Worm (Caenorhabditis elegans): Measurements from ENCODE around the gene cki-1.

The cki-1 gene

DNA sequence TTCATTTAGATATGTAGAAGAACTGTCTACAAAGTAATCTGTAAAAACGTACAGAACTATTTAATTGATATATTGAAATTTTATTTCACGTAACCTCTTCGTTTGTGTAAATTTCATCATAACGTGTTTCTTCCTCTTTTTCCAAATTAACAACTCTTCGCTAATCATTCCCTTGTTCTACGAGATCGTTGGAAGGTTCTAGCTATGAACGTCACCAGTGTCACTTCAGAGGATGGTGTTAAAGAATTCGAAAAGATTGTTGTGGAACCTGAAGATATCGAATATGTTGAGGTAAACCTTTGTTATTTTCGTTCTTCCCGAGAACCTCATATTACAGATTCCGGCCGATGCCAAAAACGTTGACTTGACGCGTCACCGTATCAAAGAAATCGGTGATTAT, 38.6 kb upstream of the cki-1 start, which contains the start of gene C06A8.6:
TSS of gene C06A8.6 (plus strand) at position 89 of the 400 bp plus-strand sequence.
- no peak for TF ChIP-seq tbx-37 (GFP tag; conservative IDR thresholded peaks at IDR 0.05)
- TF ChIP-seq ama-1 (optimal IDR thresholded peaks at IDR 0.05) = no peak

- TF ChIP-seq tbx-37 (GFP tag; conservative IDR thresholded peaks at IDR 0.05) (no peak), hmg-4 (GFP tag; optimal IDR thresholded peaks at IDR 0.05) (no peak), flt-1 (GFP tag; IDR thresholded peaks at IDR 0.05) (no peak), B0310.2 (tag; optimal IDR thresholded peaks at IDR 0.05) (no peak), F13C5.2 (tag; optimal IDR thresholded peaks at IDR 0.05) (no peak), hnd-1 (tag; optimal IDR thresholded peaks at IDR 0.05) (no peak), ceh-13 (GFP tag; optimal IDR thresholded peaks at IDR 0.05) (no peak), hmbx-1 (tag; optimal IDR thresholded peaks at IDR 0.05) (no peak), scrt-1 (GFP tag; IDR thresholded peaks at IDR 0.05) (no peak), aly-1 (tag; optimal IDR thresholded peaks at IDR 0.05) (no peak), tbx-11 (GFP tag; IDR thresholded peaks at IDR 0.05) (no peak), ets-7 (tag; optimal IDR thresholded peaks at IDR 0.05) (no peak), ama-1 (optimal IDR thresholded peaks at IDR 0.05) (no peak), sea-1 (GFP tag; conservative IDR thresholded peaks at IDR 0.05) (no peak), tra-4 (tag; optimal IDR thresholded peaks at IDR 0.05) (no peak), pes-1 (GFP tag; IDR thresholded peaks at IDR 0.05) (no peak), ceh-36 (tag; optimal IDR thresholded peaks at IDR 0.05) (no peak)
These were observed 37.5 kb upstream of the cki-1 start for ce11 chrII:7773427-7773993.

- TF ChIP-seq tra-4 (tag; optimal IDR thresholded peaks at IDR 0.05) (no peak), F13C5.2 (tag; optimal IDR thresholded peaks at IDR 0.05) (no peak), tbx-37 (GFP tag; conservative IDR thresholded peaks at IDR 0.05) (no peak), scrt-1 (GFP tag; IDR thresholded peaks at IDR 0.05) (no peak), pes-1 (GFP tag; IDR thresholded peaks at IDR 0.05) (no peak), ets-7 (tag; optimal IDR thresholded peaks at IDR 0.05) (no peak), ceh-36 (tag; optimal IDR thresholded peaks at IDR 0.05) (no peak), sea-1 (GFP tag; conservative IDR thresholded peaks at IDR 0.05) (no peak), hmbx-1 (tag; optimal IDR thresholded peaks at IDR 0.05) (no peak), aly-1 (tag; optimal IDR thresholded peaks at IDR 0.05) (no peak), ceh-13 (GFP tag; optimal IDR thresholded peaks at IDR 0.05) (no peak), flt-1 (GFP tag; IDR thresholded peaks at IDR 0.05) (no peak), hnd-1 (tag; optimal IDR thresholded peaks at IDR 0.05) (no peak), B0310.2 (tag; optimal IDR thresholded peaks at IDR 0.05) (no peak), hmg-4 (GFP tag; optimal IDR thresholded peaks at IDR 0.05) (no peak), ama-1 (optimal IDR thresholded peaks at IDR 0.05) (no peak), tbx-11 (GFP tag; IDR thresholded peaks at IDR 0.05) (no peak)
These were observed 34.8 kb upstream of the cki-1 start for ce11 chrII:7776232-7776631.

DNA sequence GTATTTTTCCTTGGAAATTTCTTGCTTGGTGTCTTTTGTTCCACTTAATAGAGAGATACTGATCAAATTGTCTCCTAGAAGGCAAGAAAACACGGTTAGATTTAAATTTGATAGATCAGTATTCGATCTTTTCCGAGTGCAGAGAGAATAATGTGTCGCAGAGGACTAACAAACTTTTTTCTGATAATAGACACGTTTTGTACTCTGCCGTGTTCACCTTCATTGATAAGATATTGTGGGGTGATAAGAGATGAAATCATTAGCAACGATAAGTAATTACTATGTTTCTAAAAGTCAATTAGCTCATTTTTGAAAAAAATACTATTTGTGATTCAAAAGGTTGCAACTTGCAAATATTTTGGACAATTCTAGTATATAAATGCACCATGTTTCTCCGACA, 34.3 kb upstream of the cki-1 start:
- TF ChIP-seq ceh-13 (GFP tag; optimal IDR thresholded peaks at IDR 0.05) (no peak), B0310.2 (tag; optimal IDR thresholded peaks at IDR 0.05) (no peak), hmg-4 (GFP tag; optimal IDR thresholded peaks at IDR 0.05) (no peak), hmbx-1 (tag; optimal IDR thresholded peaks at IDR 0.05) (no peak), F13C5.2 (tag; optimal IDR thresholded peaks at IDR 0.05) (no peak), ets-7 (tag; optimal IDR thresholded peaks at IDR 0.05) (no peak), scrt-1 (GFP tag; IDR thresholded peaks at IDR 0.05) (no peak)

- TF ChIP-seq tra-4 (tag; optimal IDR thresholded peaks at IDR 0.05) = no peak
- TF ChIP-seq B0310.2 (tag; optimal IDR thresholded peaks at IDR 0.05) = no peak
- no peak for TF ChIP-seq hmg-4 (GFP tag; optimal IDR thresholded peaks at IDR 0.05)
- no peak for TF ChIP-seq tbx-11 (GFP tag; IDR thresholded peaks at IDR 0.05)
- TF ChIP-seq hnd-1 (tag; optimal IDR thresholded peaks at IDR 0.05) = no peak
- TF ChIP-seq scrt-1 (GFP tag; IDR thresholded peaks at IDR 0.05) = no peak
- TF ChIP-seq F13C5.2 (tag; optimal IDR thresholded peaks at IDR 0.05) = no peak
- TF ChIP-seq hmbx-1 (tag; optimal IDR thresholded peaks at IDR 0.05) = no peak
- TF ChIP-seq ama-1 (optimal IDR thresholded peaks at IDR 0.05) = no peak
These were observed 33.6 kb upstream of the cki-1 start, which contains the start of gene mthf-1 for ce11 chrII:7777320-7777978. Gene mthf-1 (minus strand): TSS chrII:7777823.

DNA sequence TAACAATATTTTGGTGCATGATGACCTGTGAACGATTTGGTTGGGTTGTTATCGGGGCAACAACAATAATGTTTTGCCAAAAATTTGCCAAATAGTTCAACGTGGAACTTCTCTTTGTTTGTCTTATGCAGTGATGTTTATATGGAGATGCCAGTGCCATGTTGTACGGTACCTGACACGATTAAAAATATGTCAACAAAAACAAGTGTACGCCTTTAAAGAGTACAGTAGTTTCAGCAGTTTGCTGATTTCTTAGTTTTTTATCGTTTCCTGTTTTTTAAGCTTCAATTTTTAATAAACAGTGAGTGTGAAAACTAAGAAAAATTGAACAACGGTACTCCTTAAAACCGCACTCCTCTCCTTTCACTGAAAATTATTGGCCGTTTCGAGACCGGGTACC, 32.8 kb upstream of the cki-1 start:
- no peak for TF ChIP-seq B0310.2 (tag; optimal IDR thresholded peaks at IDR 0.05)
- no peak for TF ChIP-seq hmg-4 (GFP tag; optimal IDR thresholded peaks at IDR 0.05)

DNA sequence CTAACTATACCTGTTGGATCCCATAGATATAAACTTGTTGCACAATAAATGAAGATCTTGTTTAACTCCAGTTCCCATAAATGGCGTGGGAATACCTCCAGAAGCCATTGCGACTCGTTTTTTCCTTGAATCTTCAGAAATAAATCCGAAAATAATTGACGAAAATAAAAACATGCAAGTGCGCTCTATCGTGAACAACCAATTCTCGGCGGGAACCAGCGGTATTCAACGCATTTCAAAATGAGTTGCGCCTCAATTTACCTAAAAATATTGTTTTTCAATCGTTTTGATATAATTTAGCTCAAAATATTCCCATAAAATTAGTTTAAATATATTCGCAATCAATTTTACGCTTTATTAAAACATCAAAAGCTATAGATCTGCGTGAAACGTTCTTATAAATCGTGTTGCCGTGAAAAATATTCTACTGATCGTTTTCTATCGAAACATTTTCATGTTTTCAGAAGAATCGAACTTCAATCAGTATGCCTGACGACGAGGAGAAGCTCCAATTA, 29.9 kb upstream of the cki-1 start, which contains the start of the genes snpc-1.1 and spdl-1:
TSS of gene snpc-1.1 (minus strand) at position 200 of the 515 bp plus-strand sequence.
TSS of gene spdl-1 (plus strand) at position 465 of the 515 bp plus-strand sequence.
- TF ChIP-seq ceh-13 (GFP tag; optimal IDR thresholded peaks at IDR 0.05) (no peak), ceh-36 (tag; optimal IDR thresholded peaks at IDR 0.05) (no peak), pes-1 (GFP tag; IDR thresholded peaks at IDR 0.05) (no peak), F13C5.2 (tag; optimal IDR thresholded peaks at IDR 0.05) (no peak), hnd-1 (tag; optimal IDR thresholded peaks at IDR 0.05) (no peak), ets-7 (tag; optimal IDR thresholded peaks at IDR 0.05) (no peak), B0310.2 (tag; optimal IDR thresholded peaks at IDR 0.05) (no peak), sea-1 (GFP tag; conservative IDR thresholded peaks at IDR 0.05) (no peak), tbx-37 (GFP tag; conservative IDR thresholded peaks at IDR 0.05) (no peak), tbx-11 (GFP tag; IDR thresholded peaks at IDR 0.05) (no peak), ama-1 (optimal IDR thresholded peaks at IDR 0.05) (no peak), tra-4 (tag; optimal IDR thresholded peaks at IDR 0.05) (no peak), hmbx-1 (tag; optimal IDR thresholded peaks at IDR 0.05) (no peak), scrt-1 (GFP tag; IDR thresholded peaks at IDR 0.05) (no peak), aly-1 (tag; optimal IDR thresholded peaks at IDR 0.05) (no peak), hmg-4 (GFP tag; optimal IDR thresholded peaks at IDR 0.05) (no peak), flt-1 (GFP tag; IDR thresholded peaks at IDR 0.05) (no peak)

All from whole organism, early embryonic.